Fruit fly (Drosophila melanogaster) whole organism, embryonic: ENCODE results near the gene CG34282.

ENCODE experiments used
- ATbp ChIP-seq: fragments of 200-800 bp; sonication (Bioruptor generic); optimal IDR thresholded peaks from 2 replicates; lab custom pipeline; 2017; ENCODE audit warnings: missing biosample characterization, mild to moderate bottlenecking, missing genetic modification characterization, missing genetic modification reagents
- Adf1 ChIP-seq: fragments of 200-800 bp; sonication (Bioruptor generic); IDR thresholded peaks from 2 replicates; pipeline ENCODE4 v1.3.6; 2022; ENCODE audit warnings: missing biosample characterization, missing genetic modification characterization
- Antp ChIP-seq: fragments of 200-800 bp; sonication (Bioruptor generic); optimal IDR thresholded peaks from 3 replicates; lab custom pipeline; 2016; ENCODE audit warnings: missing biosample characterization, missing genetic modification characterization
- Atf-2 ChIP-seq: fragments of 200-800 bp; sonication (Bioruptor generic); optimal IDR thresholded peaks from 2 replicates; lab custom pipeline; 2016; ENCODE audit warnings: missing biosample characterization, missing genetic modification characterization
- CG10543 ChIP-seq: fragments of 200-800 bp; sonication (Bioruptor generic); optimal IDR thresholded peaks from 3 replicates; lab custom pipeline; 2017; ENCODE audit warnings: missing biosample characterization, mild to moderate bottlenecking, missing genetic modification characterization, moderate library complexity
- CG11093 ChIP-seq: fragments of 200-800 bp; sonication (Bioruptor generic); IDR thresholded peaks from 3 replicates; pipeline ENCODE4 v1.3.6; 2022; ENCODE audit warnings: missing biosample characterization, missing genetic modification characterization
- CG14050 ChIP-seq: fragments of 200-800 bp; sonication (Bioruptor generic); IDR thresholded peaks from 3 replicates; pipeline ENCODE4 v1.3.6; 2022; ENCODE audit warnings: missing biosample characterization, missing genetic modification characterization
- CG14441 ChIP-seq: fragments of 200-800 bp; sonication (Bioruptor generic); IDR thresholded peaks from 2 replicates; pipeline ENCODE4 v1.3.6; 2022; ENCODE audit warnings: missing biosample characterization, missing genetic modification characterization
- CG15601 ChIP-seq: fragments of 200-800 bp; sonication (Bioruptor generic); optimal IDR thresholded peaks from 3 replicates; lab custom pipeline; 2019; ENCODE audit warnings: missing biosample characterization, mild to moderate bottlenecking, missing genetic modification characterization, moderate library complexity
- CG17829 ChIP-seq: fragments of 200-800 bp; optimal IDR thresholded peaks from 2 replicates; lab custom pipeline; 2019; ENCODE audit warnings: missing biosample characterization, mild to moderate bottlenecking, missing genetic modification characterization, moderate library complexity
- CG17912 ChIP-seq: fragments of 200-800 bp; sonication (Bioruptor generic); optimal IDR thresholded peaks from 2 replicates; lab custom pipeline; 2018; ENCODE audit warnings: missing biosample characterization, mild to moderate bottlenecking, missing genetic modification characterization
- CG18476 ChIP-seq: fragments of 200-800 bp; sonication (Bioruptor generic); optimal IDR thresholded peaks from 2 replicates; lab custom pipeline; 2016; ENCODE audit warnings: missing biosample characterization, mild to moderate bottlenecking, missing genetic modification characterization
- CG3838 ChIP-seq: fragments of 200-800 bp; sonication (Bioruptor generic); optimal IDR thresholded peaks from 3 replicates; lab custom pipeline; 2016; ENCODE audit warnings: missing biosample characterization, missing genetic modification characterization
- CG43689 ChIP-seq: fragments of 200-800 bp; sonication (Bioruptor generic); IDR thresholded peaks from 2 replicates; pipeline ENCODE4 v1.3.6; 2022; ENCODE audit warnings: missing biosample characterization, missing genetic modification characterization
- CG4404 ChIP-seq: fragments of 200-800 bp; sonication (Bioruptor generic); IDR thresholded peaks from 2 replicates; pipeline ENCODE4 v1.3.6; 2022; ENCODE audit warnings: missing biosample characterization, missing genetic modification characterization
- CG4820 ChIP-seq: fragments of 200-800 bp; sonication (Bioruptor generic); optimal IDR thresholded peaks from 3 replicates; lab custom pipeline; 2016; ENCODE audit warnings: missing biosample characterization, missing genetic modification characterization
- CG4854 ChIP-seq: fragments of 200-800 bp; sonication (Bioruptor generic); optimal IDR thresholded peaks from 2 replicates; lab custom pipeline; 2016; ENCODE audit warnings: missing biosample characterization, missing genetic modification characterization, inconsistent platforms
- CG5953 ChIP-seq: fragments of 200-800 bp; sonication (Bioruptor generic); IDR thresholded peaks from 2 replicates; pipeline ENCODE4 v1.3.6; 2022; ENCODE audit warnings: missing biosample characterization, missing genetic modification characterization
- CG6689 ChIP-seq: fragments of 200-800 bp; sonication (Bioruptor generic); IDR thresholded peaks from 2 replicates; pipeline ENCODE4 v1.3.6; 2022; ENCODE audit warnings: missing biosample characterization, missing genetic modification characterization
- CG6791 ChIP-seq: fragments of 200-800 bp; sonication (Bioruptor generic); IDR thresholded peaks from 3 replicates; pipeline ENCODE4 v1.3.6; 2022; ENCODE audit warnings: missing biosample characterization, missing genetic modification characterization; ENCODE audit not compliant: partially characterized antibody
- CG7271 ChIP-seq: fragments of 200-800 bp; sonication (Bioruptor generic); optimal IDR thresholded peaks from 2 replicates; lab custom pipeline; 2018; ENCODE audit warnings: missing biosample characterization, mild to moderate bottlenecking, missing genetic modification characterization, moderate library complexity
- CG7745 ChIP-seq: fragments of 200-800 bp; sonication (Bioruptor generic); optimal IDR thresholded peaks from 2 replicates; lab custom pipeline; 2018; ENCODE audit warnings: missing biosample characterization, mild to moderate bottlenecking, missing genetic modification characterization, moderate library complexity
- Camta ChIP-seq: fragments of 200-800 bp; sonication (Bioruptor generic); optimal IDR thresholded peaks from 2 replicates; lab custom pipeline; 2016; ENCODE audit warnings: missing biosample characterization, missing genetic modification characterization
- E2f1 ChIP-seq: fragments of 200-800 bp; sonication (Bioruptor generic); IDR thresholded peaks from 2 replicates; pipeline ENCODE4 v1.3.6; 2022; ENCODE audit warnings: missing biosample characterization, missing genetic modification characterization
- Fer2 ChIP-seq: fragments of 200-800 bp; sonication (Bioruptor generic); optimal IDR thresholded peaks from 2 replicates; lab custom pipeline; 2018; ENCODE audit warnings: missing biosample characterization, mild to moderate bottlenecking, missing genetic modification characterization, moderate library complexity
- Gug ChIP-seq: fragments of 200-800 bp; sonication (Bioruptor generic); IDR thresholded peaks from 4 replicates; pipeline ENCODE4 v1.3.6; 2022; ENCODE audit warnings: missing biosample characterization, missing genetic modification characterization
- Kr ChIP-seq: fragments of 200-800 bp; sonication (Bioruptor generic); optimal IDR thresholded peaks from 2 replicates; lab custom pipeline; 2017; ENCODE audit warnings: missing biosample characterization, mild to moderate bottlenecking, missing genetic modification characterization
- Mad ChIP-seq: fragments of 200-800 bp; sonication (Bioruptor generic); optimal IDR thresholded peaks from 2 replicates; lab custom pipeline; 2016; ENCODE audit warnings: missing biosample characterization, missing genetic modification characterization
- NfI ChIP-seq: fragments of 200-800 bp; sonication (Bioruptor generic); optimal IDR thresholded peaks from 3 replicates; lab custom pipeline; 2018; ENCODE audit warnings: missing biosample characterization, mild to moderate bottlenecking, missing genetic modification characterization, moderate library complexity
- Six4 ChIP-seq: fragments of 200-800 bp; sonication (Bioruptor generic); optimal IDR thresholded peaks from 2 replicates; lab custom pipeline; 2016; ENCODE audit warnings: missing biosample characterization, missing genetic modification characterization
- Xbp1 ChIP-seq: fragments of 200-800 bp; sonication (Bioruptor generic); optimal IDR thresholded peaks from 3 replicates; lab custom pipeline; 2016; ENCODE audit warnings: missing biosample characterization, mild to moderate bottlenecking, missing genetic modification characterization
- Xrp1 ChIP-seq: fragments of 200-800 bp; sonication (Bioruptor generic); IDR thresholded peaks from 2 replicates; pipeline ENCODE4 v1.3.6; 2022; ENCODE audit warnings: missing biosample characterization, missing genetic modification characterization
- abd-A ChIP-seq: fragments of 200-800 bp; sonication (Bioruptor generic); optimal IDR thresholded peaks from 3 replicates; lab custom pipeline; 2019; ENCODE audit warnings: missing biosample characterization, mild to moderate bottlenecking, missing genetic modification characterization, moderate library complexity
- bbx ChIP-seq: fragments of 200-800 bp; sonication (Bioruptor generic); IDR thresholded peaks from 2 replicates; pipeline ENCODE4 v1.3.6; 2022; ENCODE audit warnings: missing biosample characterization, missing genetic modification characterization; ENCODE audit not compliant: partially characterized antibody
- chn ChIP-seq: fragments of 200-800 bp; sonication (Bioruptor generic); optimal IDR thresholded peaks from 2 replicates; lab custom pipeline; 2016; ENCODE audit warnings: missing biosample characterization, missing genetic modification characterization
- fru ChIP-seq: fragments of >200 bp; optimal IDR thresholded peaks from 2 replicates; lab custom pipeline; 2017
- gfzf ChIP-seq: fragments of 200-800 bp; sonication (Bioruptor generic); optimal IDR thresholded peaks from 2 replicates; lab custom pipeline; 2016; ENCODE audit warnings: missing biosample characterization, mild to moderate bottlenecking, missing genetic modification characterization, moderate library complexity
- grn ChIP-seq: fragments of 200-800 bp; sonication (Bioruptor generic); optimal IDR thresholded peaks from 3 replicates; lab custom pipeline; 2017; ENCODE audit warnings: missing biosample characterization, missing genetic modification characterization
- lola ChIP-seq, 3 experiments: fragments of >200 bp in 2 of 3; fragments of 200-800 bp in 1 of 3; sonication (Bioruptor generic) in 1 of 3; optimal IDR thresholded peaks; 2 replicates each; lab custom pipeline; 2017 to 2019; ENCODE audit warnings: missing biosample characterization in 3 of 3, missing genetic modification characterization in 3 of 3, mild to moderate bottlenecking in 1 of 3, moderate library complexity in 1 of 3
- org-1 ChIP-seq: fragments of 200-800 bp; sonication (Bioruptor generic); optimal IDR thresholded peaks from 2 replicates; lab custom pipeline; 2017; ENCODE audit warnings: missing biosample characterization, missing genetic modification characterization
- otp ChIP-seq: fragments of 200-800 bp; sonication (Bioruptor generic); IDR thresholded peaks from 3 replicates; pipeline ENCODE4, ENCODE4 v1.3.6; 2022; ENCODE audit warnings: missing biosample characterization, missing genetic modification characterization
- p53 ChIP-seq: fragments of 200-800 bp; sonication (Bioruptor generic); optimal IDR thresholded peaks from 2 replicates; lab custom pipeline; 2016; ENCODE audit warnings: missing biosample characterization, missing genetic modification characterization
- pan ChIP-seq, 4 experiments: fragments of >200 bp in 3 of 4; fragments of 200-800 bp in 1 of 4; sonication (Bioruptor generic) in 1 of 4; optimal IDR thresholded peaks in 3 of 4; IDR thresholded peaks in 1 of 4; 2 replicates each; pipeline versions ENCODE4 v1.3.6 to Lab custom; 2017 to 2022; ENCODE audit warnings: missing biosample characterization in 2 of 4, missing genetic modification characterization in 2 of 4, mixed read lengths in 1 of 4
- sd ChIP-seq: fragments of 200-800 bp; sonication (Bioruptor generic); optimal IDR thresholded peaks from 3 replicates; lab custom pipeline; 2018; ENCODE audit warnings: missing biosample characterization, mild to moderate bottlenecking, missing genetic modification characterization, moderate library complexity
- so ChIP-seq: fragments of 200-800 bp; sonication (Bioruptor generic); IDR thresholded peaks from 3 replicates; pipeline ENCODE4 v1.3.6; 2022; ENCODE audit warnings: missing biosample characterization, missing genetic modification characterization
- tll ChIP-seq, 2 experiments: fragments of 200-800 bp in 1 of 2; fragments of >200 bp in 1 of 2; sonication (Bioruptor generic) in 1 of 2; optimal IDR thresholded peaks; 2 replicates each; lab custom pipeline; 2017 to 2019; ENCODE audit warnings: missing biosample characterization in 2 of 2, missing genetic modification characterization in 2 of 2, mild to moderate bottlenecking in 1 of 2, moderate library complexity in 1 of 2
- tup ChIP-seq: fragments of 200-800 bp; sonication (Bioruptor generic); optimal IDR thresholded peaks from 2 replicates; lab custom pipeline; 2016; ENCODE audit warnings: missing biosample characterization, mild to moderate bottlenecking, missing genetic modification characterization, moderate library complexity
- wek ChIP-seq: fragments of 200-800 bp; sonication (Bioruptor generic); optimal IDR thresholded peaks from 3 replicates; lab custom pipeline; 2018; ENCODE audit warnings: missing biosample characterization, mild to moderate bottlenecking, missing genetic modification characterization, moderate library complexity

The CG34282 gene

dm6 chr3R:18739978-18740954, 45.2 kb downstream of the CG34282 start (continued):
- TF ChIP-seq p53 (GFP tag; lab: Kevin White, UChicago) (no peak), CG4854 (GFP tag; lab: Kevin White, UChicago) (no peak), chn (GFP tag; lab: Kevin White, UChicago) (no peak), ATbp (GFP tag; lab: Kevin White, UChicago) (no peak), Mad (GFP tag; lab: Kevin White, UChicago) (no peak), CG3838 (GFP tag; lab: Kevin White, UChicago) (no peak), CG17912 (GFP tag; lab: Kevin White, UChicago) (no peak), CG5953 (no peak), org-1 (GFP tag; lab: Kevin White, UChicago) (peak; percentile 5), so (0 out of 3 replicates have a peak, but pooled peaks have one; percentile 37), pan (optimal IDR thresholded peaks at IDR 0.05; lab: Kevin White, UChicago) (no peak), pan (GFP tag; optimal IDR thresholded peaks at IDR 0.05 in 1 of 2, IDR thresholded peaks at IDR 0.05 in 1 of 2) (no peak), Kr (GFP tag; lab: Kevin White, UChicago) (no peak), CG10543 (GFP tag; lab: Kevin White, UChicago) (peak; percentile 70), E2f1 (GFP tag; lab: Robert Waterston, UW) (no peak), CG14441 (GFP tag; lab: Robert Waterston, UW) (no peak), CG6689 (GFP tag; lab: Robert Waterston, UW) (no peak), sd (tag; lab: Kevin White, UChicago) (peak; percentile 41), fru (lab: Kevin White, UChicago) (no peak), CG6791 (GFP tag; lab: Robert Waterston, UW) (0 out of 3 replicates have a peak, but pooled peaks have one; percentile 24), gfzf (GFP tag; lab: Kevin White, UChicago) (no peak), Six4 (GFP tag; lab: Kevin White, UChicago) (no peak), CG11093 (GFP tag; lab: Robert Waterston, UW) (no peak), lola (GFP tag; optimal IDR thresholded peaks at IDR 0.05; lab: Kevin White, UChicago) (no peak), Atf-2 (GFP tag; lab: Kevin White, UChicago) (no peak), Xbp1 (no peak), Xrp1 (no peak), Adf1 (GFP tag; lab: Robert Waterston, UW) (peak; percentile 21; the same call in 1 of the 2 replicates), grn (GFP tag; lab: Kevin White, UChicago) (peak; percentile 35), CG15601 (tag; lab: Kevin White, UChicago) (no peak), tll (GFP tag; optimal IDR thresholded peaks at IDR 0.05; lab: Kevin White, UChicago) (no peak), CG7745 (tag; lab: Kevin White, UChicago) (no peak), Antp (GFP tag; lab: Kevin White, UChicago) (no peak), CG17829 (tag; lab: Kevin White, UChicago) (no peak), Fer2 (tag; lab: Kevin White, UChicago) (no peak), tup (GFP tag; lab: Kevin White, UChicago) (no peak), Camta (GFP tag; lab: Kevin White, UChicago) (no peak), CG18476 (GFP tag; lab: Kevin White, UChicago) (no peak), CG4404 (no peak), CG14050 (no peak), wek (GFP tag; lab: Kevin White, UChicago) (peak; percentile 69), CG4820 (GFP tag; lab: Kevin White, UChicago) (no peak), bbx (GFP tag; lab: Robert Waterston, UW) (peak; percentile 37; the same call in 1 of the 2 replicates), NfI (no peak), CG7271 (tag; lab: Kevin White, UChicago) (no peak), otp (GFP tag; lab: Robert Waterston, UW) (peak; percentile 62; the same call in 1 of the 3 replicates), abd-A (peak; percentile 88), CG43689 (GFP tag; lab: Robert Waterston, UW) (no peak), Gug (GFP tag; lab: Robert Waterston, UW) (no peak)
